Worm (Caenorhabditis elegans) whole organism, early embryonic: ENCODE measurements around the gene Y25C1A.8.

Source experiments
- aly-1 ChIP-seq: sonication (generic microtip); optimal IDR thresholded peaks from 2 replicates; lab custom pipeline; 2016; ENCODE audit warnings: missing genetic modification characterization, missing compliant biosample characterization
- ama-1 ChIP-seq: fragments of 150-350 bp; optimal IDR thresholded peaks from 2 replicates; lab custom pipeline; 2014
- ceh-36 ChIP-seq: sonication (generic microtip); optimal IDR thresholded peaks from 2 replicates; lab custom pipeline; 2016; ENCODE audit warnings: missing genetic modification characterization, inconsistent platforms, missing compliant biosample characterization
- flt-1 ChIP-seq: fragments of 200-800 bp; sonication (Bioruptor generic); IDR thresholded peaks from 2 replicates; pipeline ENCODE4 v1.3.6; 2022; ENCODE audit warnings: missing genetic modification characterization, missing compliant biosample characterization
- tbx-37 ChIP-seq: fragments of 200-800 bp; sonication (Bioruptor generic); conservative IDR thresholded peaks from 2 replicates; pipeline ENCODE4 v1.3.6; 2022; ENCODE audit warnings: missing genetic modification reagents, missing genetic modification characterization, missing compliant biosample characterization

- TF ChIP-seq ama-1 (lab: Kevin White, UChicago) (no peak), flt-1 (GFP tag; lab: Robert Waterston, UW) (no peak), ceh-36 (tag; lab: Kevin White, UChicago) (no peak), tbx-37 (GFP tag; lab: Robert Waterston, UW) (no peak), aly-1 (no peak)
These were observed 46.4 kb upstream of the Y25C1A.8 start, which contains the start of gene srh-71 for ce11 chrII:3123206-3123605.
